Fruit fly (Drosophila melanogaster): Measurements from ENCODE around the gene JMJD6.

dm6 chr3R:22324736-22325135, 37.4 kb downstream of the JMJD6 start:
- no peak for TF ChIP-seq psq (optimal IDR thresholded peaks at IDR 0.05)
- no peak for TF ChIP-seq insv (optimal IDR thresholded peaks at IDR 0.05)
- no peak for TF ChIP-seq Sin3A (optimal IDR thresholded peaks at IDR 0.05)

All from Kc167 (cell line).